Worm (Caenorhabditis elegans) whole organism, L4/young adult: ENCODE measurements around the gene R07E5.6.

Source experiments
- W03F9.2 ChIP-seq: fragments of 150-350 bp; optimal IDR thresholded peaks from 2 replicates; lab custom pipeline; 2014; ENCODE audit warnings: missing biosample characterization, missing genetic modification characterization
- dao-5 ChIP-seq: sonication (generic microtip); optimal IDR thresholded peaks from 2 replicates; lab custom pipeline; 2016; ENCODE audit warnings: missing genotype, missing genetic modification characterization, moderate library complexity, missing compliant biosample characterization
- him-1 ChIP-seq: sonication (generic microtip); optimal IDR thresholded peaks from 2 replicates; lab custom pipeline; 2016; ENCODE audit warnings: missing genotype, missing genetic modification reagents, missing genetic modification characterization, missing compliant biosample characterization

The R07E5.6 gene

DNA sequence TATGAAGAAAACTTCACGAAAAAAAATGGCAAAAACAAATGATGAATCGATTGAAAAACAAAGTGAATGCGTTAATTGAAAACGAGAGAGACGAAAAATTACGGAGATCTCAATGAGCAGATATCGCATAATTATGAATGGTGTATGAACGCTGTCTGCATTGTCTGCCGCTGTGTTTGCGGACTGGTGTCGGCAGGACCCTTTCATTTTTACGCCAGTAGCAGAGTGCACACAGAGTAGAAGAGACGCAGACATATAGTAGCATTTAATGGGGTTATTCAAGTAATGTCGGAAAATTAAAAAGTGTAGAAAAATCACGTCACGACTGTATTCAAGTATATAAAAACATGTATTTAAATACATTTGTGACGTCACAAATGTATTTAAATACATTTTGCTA lies 17.7 kb upstream of the R07E5.6 start:
- no peak for TF ChIP-seq him-1 (tag; lab: Kevin White, UChicago)
- TF ChIP-seq dao-5 (tag; lab: Kevin White, UChicago), result no peak
- no peak for TF ChIP-seq W03F9.2

DNA sequence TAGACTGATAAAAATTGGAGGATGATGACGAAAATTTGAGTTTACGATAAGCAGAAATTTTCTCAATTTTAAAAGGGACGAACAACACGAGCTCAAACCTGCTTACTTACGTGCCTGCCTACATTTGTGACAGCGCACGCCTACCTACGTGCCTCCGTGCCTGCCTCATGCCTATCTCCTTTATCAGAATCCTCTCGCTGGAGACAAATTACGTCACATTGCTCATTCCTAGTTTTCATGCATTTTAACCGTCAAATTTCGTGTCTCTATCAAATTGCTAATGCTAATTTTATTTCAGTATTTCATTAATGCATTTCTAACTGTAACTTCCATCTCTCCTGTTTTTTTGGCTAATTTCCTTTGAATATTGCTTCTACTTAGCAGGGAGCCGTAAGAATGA lies 17.2 kb upstream of the R07E5.6 start, which contains the start of gene pals-27:
Gene pals-27 (plus strand): TSS at position 301 of the 400 bp plus-strand sequence.
- TF ChIP-seq dao-5 (tag; lab: Kevin White, UChicago), result no peak
- no peak for TF ChIP-seq W03F9.2
- no peak for TF ChIP-seq him-1 (tag; lab: Kevin White, UChicago)

- TF ChIP-seq him-1 (tag; lab: Kevin White, UChicago) (no peak), dao-5 (tag; lab: Kevin White, UChicago) (no peak), W03F9.2 (no peak)
Measured at ce11 chrIII:4382118-4382517, 16.4 kb upstream of the R07E5.6 start.

DNA sequence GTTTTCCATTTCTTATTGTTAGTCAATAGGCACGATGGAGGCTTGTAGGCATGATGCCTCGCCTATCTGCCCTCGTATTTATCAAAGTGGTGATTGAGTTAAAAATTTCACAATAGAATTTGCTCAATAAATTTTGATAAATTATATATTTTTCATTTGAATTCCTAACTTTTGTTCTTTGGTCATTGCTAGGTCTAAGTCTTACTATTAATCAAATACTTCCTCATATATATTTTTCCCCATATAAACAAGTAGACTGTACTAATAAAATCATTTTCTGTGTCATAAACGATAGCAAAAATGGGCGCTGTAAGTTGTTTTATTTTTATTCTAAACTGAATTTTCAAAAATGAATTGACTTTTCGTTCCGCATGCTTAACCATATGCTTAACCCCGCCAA lies 14.1 kb upstream of the R07E5.6 start, which contains the start of gene pals-28:
Gene pals-28 (plus strand): TSS at position 301 of the 400 bp plus-strand sequence.
- TF ChIP-seq him-1 (tag; lab: Kevin White, UChicago), result no peak
- TF ChIP-seq W03F9.2, result no peak
- TF ChIP-seq dao-5 (tag; lab: Kevin White, UChicago), result no peak

DNA sequence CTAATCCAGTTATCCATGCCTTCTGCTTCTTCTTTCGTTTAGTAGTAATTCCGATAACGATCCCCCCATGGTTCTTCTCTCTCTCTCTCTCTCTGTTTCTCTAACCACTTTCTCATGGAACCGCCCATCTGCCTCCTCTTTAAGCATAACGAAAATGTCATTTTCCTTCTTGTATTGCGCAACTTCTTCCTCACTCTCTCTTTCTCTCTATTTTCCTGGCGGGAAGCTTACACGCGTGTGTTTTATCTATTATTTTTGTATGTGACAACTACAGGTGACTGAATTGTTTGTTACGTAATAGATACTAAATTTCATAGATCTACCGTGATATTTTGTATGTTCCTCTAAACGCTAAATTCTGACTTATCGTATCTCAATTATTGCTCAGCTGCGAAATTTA lies 8.1 kb upstream of the R07E5.6 start:
- TF ChIP-seq him-1 (tag; lab: Kevin White, UChicago) (no peak), W03F9.2 (no peak), dao-5 (tag; lab: Kevin White, UChicago) (no peak)

DNA sequence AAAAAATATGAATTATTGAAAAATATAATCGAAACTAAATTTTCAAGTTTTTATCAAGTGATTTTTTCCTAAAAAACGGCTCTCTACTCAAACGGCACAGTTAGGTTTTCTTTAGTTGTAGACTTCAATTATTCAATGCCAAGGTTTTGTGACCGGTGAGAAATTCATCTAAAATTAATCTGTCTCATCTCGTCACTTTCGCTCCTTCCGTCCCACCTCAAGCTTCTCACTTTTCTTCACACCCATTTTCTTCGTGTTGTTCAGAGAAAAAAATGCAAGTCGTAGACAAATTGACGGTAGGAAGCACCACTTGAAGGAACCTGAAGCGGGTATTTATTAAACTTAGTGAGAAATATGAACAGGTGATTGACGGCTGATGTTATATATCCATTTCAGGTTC lies 7.2 kb upstream of the R07E5.6 start:
- TF ChIP-seq dao-5 (tag; lab: Kevin White, UChicago), result no peak
- TF ChIP-seq W03F9.2, result no peak

DNA sequence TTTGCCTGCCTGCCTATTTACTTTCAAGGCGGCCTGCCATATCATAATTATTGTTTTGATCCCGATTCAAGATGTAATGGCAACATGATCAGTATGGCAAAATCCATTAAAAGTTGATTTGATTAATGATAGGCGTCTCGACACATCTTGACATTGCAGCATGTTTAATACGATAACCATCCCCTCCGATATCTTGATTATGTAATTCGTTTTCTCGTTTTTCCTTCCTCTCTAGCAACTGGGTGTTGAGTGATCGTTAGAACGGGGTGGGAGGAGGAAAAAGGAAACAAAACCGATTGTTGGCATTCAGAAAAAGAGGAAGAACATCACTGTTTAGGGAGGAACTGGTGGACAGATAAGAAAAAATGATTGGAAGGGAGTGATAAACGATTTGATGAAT lies 6.6 kb upstream of the R07E5.6 start:
- TF ChIP-seq dao-5 (tag; lab: Kevin White, UChicago) (no peak), W03F9.2 (no peak)

DNA sequence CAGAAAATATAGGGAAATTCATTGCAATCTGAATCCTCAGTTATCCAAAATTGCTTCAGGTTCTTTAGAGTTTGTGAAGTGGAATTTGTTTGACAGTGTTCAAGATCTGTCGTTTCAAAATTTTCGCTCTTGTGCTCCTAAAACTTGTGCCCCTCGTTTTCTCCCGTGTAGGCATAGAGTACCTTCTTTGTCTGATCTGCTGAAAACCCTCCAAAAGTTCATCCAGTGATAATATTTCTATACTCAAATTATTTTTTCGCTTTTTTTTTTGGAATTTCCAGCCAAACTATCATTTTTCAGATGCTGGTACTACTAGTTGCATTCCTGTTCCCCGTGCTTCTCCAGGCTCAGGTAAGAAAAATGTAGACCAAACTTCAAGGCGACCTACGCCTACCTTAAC lies 4.1 kb upstream of the R07E5.6 start, which contains the start of gene R07E5.4:
Gene R07E5.4 (plus strand): TSS at position 301 of the 400 bp plus-strand sequence.
- TF ChIP-seq dao-5 (tag; lab: Kevin White, UChicago), result no peak
- no peak for TF ChIP-seq him-1 (tag; lab: Kevin White, UChicago)

DNA sequence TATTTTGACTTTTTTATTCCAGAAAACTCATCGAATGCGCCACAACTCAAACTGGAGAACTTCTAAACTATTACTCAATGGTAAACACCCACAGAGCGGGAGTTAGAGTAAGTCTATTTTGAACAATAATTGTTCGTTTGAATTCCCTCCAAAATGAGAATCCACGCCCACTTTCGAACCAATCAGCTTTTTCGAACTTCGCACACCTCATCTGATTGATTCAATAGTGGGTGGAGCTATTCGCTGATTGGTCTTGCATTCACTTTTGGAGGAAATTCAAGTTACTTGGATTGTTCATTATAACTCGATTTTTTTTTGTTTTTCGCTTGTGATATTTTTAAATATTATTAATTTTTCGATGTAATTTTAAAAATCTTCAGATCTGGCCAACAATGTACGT lies 2.7 kb upstream of the R07E5.6 start:
- no peak for TF ChIP-seq him-1 (tag; lab: Kevin White, UChicago)
- no peak for TF ChIP-seq dao-5 (tag; lab: Kevin White, UChicago)

- TF ChIP-seq W03F9.2 (no peak), him-1 (tag; lab: Kevin White, UChicago) (no peak), dao-5 (tag; lab: Kevin White, UChicago) (no peak)
Measured at ce11 chrIII:4397115-4397514, 1.4 kb upstream of the R07E5.6 start, which contains the start of gene R07E5.5. R07E5.5 (plus strand) TSS chrIII:4397415.

- TF ChIP-seq W03F9.2 (no peak), dao-5 (tag; lab: Kevin White, UChicago) (no peak), him-1 (tag; lab: Kevin White, UChicago) (no peak)
Measured at ce11 chrIII:4401142-4401541, 2.6 kb downstream of the R07E5.6 start, which contains the start of gene R07E5.15. R07E5.15 (plus strand) TSS chrIII:4401442.

DNA sequence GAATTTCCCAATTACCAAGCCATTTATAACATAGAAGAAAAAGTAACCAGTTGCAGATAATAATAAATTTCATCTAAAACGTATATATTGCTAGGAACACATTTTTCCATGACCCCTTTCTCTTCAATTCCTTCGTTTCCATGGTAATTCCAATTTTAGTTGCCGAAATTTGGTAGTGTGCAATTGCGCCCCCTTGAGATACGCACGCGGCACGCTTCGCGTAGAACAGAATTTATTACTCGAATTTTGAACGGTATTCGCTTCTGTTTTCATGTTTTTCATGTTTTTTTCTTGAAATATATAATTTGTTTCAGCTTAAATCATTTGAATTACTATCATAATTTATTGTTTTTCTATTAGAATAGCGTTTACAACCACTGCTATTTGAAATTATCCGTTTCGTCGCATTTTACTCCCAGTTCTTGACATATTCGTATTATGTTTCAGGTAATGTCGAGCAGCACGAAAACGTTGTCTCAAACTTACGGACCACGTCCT lies 5.8 kb downstream of the R07E5.6 start, which contains the start of the genes R07E5.17 and snfc-5:
Gene R07E5.17 (minus strand): TSS at position 98 of the 498 bp plus-strand sequence.
Gene snfc-5 (plus strand): TSS at position 448 of the 498 bp plus-strand sequence.
- TF ChIP-seq W03F9.2, result no peak
- no peak for TF ChIP-seq dao-5 (tag; lab: Kevin White, UChicago)
- TF ChIP-seq him-1 (tag; lab: Kevin White, UChicago), result no peak

ce11 chrIII:4405986-4406385 lies 7.4 kb downstream of the R07E5.6 start, which contains the start of gene rnp-4:
rnp-4 (plus strand) TSS chrIII:4406286.
- TF ChIP-seq dao-5 (tag; lab: Kevin White, UChicago), result no peak
- TF ChIP-seq him-1 (tag; lab: Kevin White, UChicago), result no peak
- TF ChIP-seq W03F9.2, result no peak

DNA sequence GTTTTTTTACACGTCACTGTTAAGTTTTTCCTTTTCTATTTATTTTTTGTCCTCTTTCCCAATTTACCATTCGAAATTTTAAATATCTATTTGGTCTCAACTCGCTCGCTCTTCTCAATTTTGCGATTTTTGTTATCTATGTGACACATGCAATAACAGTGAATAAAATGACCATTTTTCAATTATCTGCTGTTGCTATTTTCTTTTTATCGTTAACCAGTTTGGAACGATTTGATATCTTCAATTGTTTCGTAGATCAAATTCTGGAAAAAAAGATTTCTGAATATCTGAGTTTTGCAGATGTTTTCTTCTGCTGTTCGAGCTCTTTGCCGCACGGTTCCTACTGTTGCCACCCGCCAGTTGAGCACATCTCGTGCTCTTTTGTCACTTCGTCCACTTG lies 8.6 kb downstream of the R07E5.6 start, which contains the start of gene prdx-3:
Gene prdx-3 (plus strand): TSS at position 301 of the 400 bp plus-strand sequence.
- TF ChIP-seq him-1 (tag; lab: Kevin White, UChicago) (no peak), W03F9.2 (no peak), dao-5 (tag; lab: Kevin White, UChicago) (no peak)

- TF ChIP-seq W03F9.2 (no peak), him-1 (tag; lab: Kevin White, UChicago) (no peak), dao-5 (tag; lab: Kevin White, UChicago) (no peak)
Measured at ce11 chrIII:4408251-4408650, 9.7 kb downstream of the R07E5.6 start, which contains the start of gene gpch-1. gpch-1 (plus strand) TSS chrIII:4408551.
